Worm (Caenorhabditis elegans): ENCODE measurements around the gene npr-31.

The npr-31 gene

DNA sequence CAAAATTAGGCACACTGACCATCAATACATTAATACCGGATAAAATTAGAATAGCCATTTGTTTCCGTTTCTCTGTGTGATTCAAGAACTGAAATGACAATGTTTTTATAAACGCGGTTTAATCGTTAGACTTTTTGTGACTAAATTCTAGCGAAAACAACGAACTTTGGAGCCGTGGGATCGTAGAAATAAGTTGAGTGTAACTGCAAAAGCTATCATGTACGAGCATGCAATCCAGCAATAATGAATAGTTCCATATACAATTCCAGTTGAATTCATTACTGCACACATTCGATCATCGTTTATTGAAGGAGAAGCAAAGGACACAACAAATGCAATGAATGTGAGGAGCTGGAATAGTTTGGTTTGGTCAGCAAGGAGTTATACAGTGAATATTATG lies 41.7 kb downstream of the npr-31 start:
- TF ChIP-seq syd-9 (tag; optimal IDR thresholded peaks at IDR 0.05), result no peak
- no peak for TF ChIP-seq nfya-1 (tag; optimal IDR thresholded peaks at IDR 0.05)
- no peak for TF ChIP-seq ets-4 (tag; optimal IDR thresholded peaks at IDR 0.05)
- no peak for TF ChIP-seq C38D4.7 (GFP tag; optimal IDR thresholded peaks at IDR 0.05)
- no peak for TF ChIP-seq unc-42 (tag; optimal IDR thresholded peaks at IDR 0.05)
- TF ChIP-seq pqm-1 (tag; optimal IDR thresholded peaks at IDR 0.05), result no peak
- TF ChIP-seq K09A11.1 (tag; optimal IDR thresholded peaks at IDR 0.05; ENCODE audit: insufficient read depth), result no peak
- no peak for TF ChIP-seq ceh-31 (tag; optimal IDR thresholded peaks at IDR 0.05)
- no peak for TF ChIP-seq mec-3 (tag; optimal IDR thresholded peaks at IDR 0.05; ENCODE audit: borderline replicate concordance)
- TF ChIP-seq pag-3 (tag; optimal IDR thresholded peaks at IDR 0.05; ENCODE audit: borderline replicate concordance), result no peak
- TF ChIP-seq fkh-10 (GFP tag; optimal IDR thresholded peaks at IDR 0.05), result no peak
- TF ChIP-seq unc-3 (GFP tag; conservative IDR thresholded peaks at IDR 0.05), result no peak
- no peak for TF ChIP-seq unc-3 (tag; optimal IDR thresholded peaks at IDR 0.05)
- no peak for TF ChIP-seq rnt-1 (tag; optimal IDR thresholded peaks at IDR 0.05)
- TF ChIP-seq ceh-6 (GFP tag; optimal IDR thresholded peaks at IDR 0.05), result no peak
- no peak for TF ChIP-seq hlh-6 (tag; optimal IDR thresholded peaks at IDR 0.05)

DNA sequence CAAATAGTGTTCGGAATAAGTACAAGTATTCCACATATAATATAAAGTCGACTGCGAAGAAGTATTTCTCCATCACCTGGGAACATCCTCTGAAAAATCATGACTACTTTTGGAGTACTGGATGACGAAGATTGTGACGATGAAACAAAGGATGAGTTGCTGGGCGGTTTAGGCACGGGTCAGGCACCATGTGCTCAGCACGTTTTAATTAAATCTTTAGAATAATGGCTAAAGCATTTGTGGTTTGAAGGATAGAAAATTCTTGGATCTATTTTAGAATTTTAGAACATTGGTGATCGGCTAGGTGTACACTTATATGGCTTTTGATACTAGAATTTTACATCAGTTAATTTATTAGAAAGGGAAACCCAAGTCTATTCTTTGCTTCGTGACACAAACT lies 42.7 kb downstream of the npr-31 start, which contains the start of gene C27H5.6:
Gene C27H5.6 (minus strand): TSS at position 101 of the 400 bp plus-strand sequence.
- TF ChIP-seq ceh-18 (tag; optimal IDR thresholded peaks at IDR 0.05) (no peak), K09A11.1 (tag; optimal IDR thresholded peaks at IDR 0.05; ENCODE audit: insufficient read depth) (no peak), C08G9.2 (tag; optimal IDR thresholded peaks at IDR 0.05) (no peak), ceh-31 (tag; optimal IDR thresholded peaks at IDR 0.05) (no peak)

DNA sequence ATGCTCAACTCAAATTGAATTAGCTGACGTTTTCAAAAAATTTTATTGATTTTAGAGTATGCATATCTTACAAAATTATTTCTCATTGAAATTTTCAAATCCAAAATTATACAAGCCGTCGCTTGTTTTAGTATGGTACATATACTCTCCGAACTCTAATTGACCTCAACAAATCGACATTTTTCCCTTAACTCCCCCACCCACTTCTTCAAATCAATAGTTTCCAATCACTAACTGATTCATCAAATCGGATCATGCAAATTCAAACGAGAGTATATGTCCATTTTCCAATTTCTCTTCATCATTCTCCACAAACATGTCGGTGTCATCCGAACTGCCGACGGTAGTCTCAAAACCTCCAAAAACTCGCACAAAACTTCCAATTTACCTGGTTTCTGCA lies 44.7 kb downstream of the npr-31 start, which contains the start of gene E04F6.4:
Gene E04F6.4 (plus strand): TSS at position 301 of the 400 bp plus-strand sequence.
- TF ChIP-seq ceh-34 (tag; optimal IDR thresholded peaks at IDR 0.05) (no peak), ceh-31 (tag; optimal IDR thresholded peaks at IDR 0.05) (no peak), ceh-6 (GFP tag; optimal IDR thresholded peaks at IDR 0.05) (no peak), elt-4 (tag; optimal IDR thresholded peaks at IDR 0.05) (no peak), fkh-6 (tag; optimal IDR thresholded peaks at IDR 0.05) (no peak), pha-4 (tag; optimal IDR thresholded peaks at IDR 0.05) (no peak), sdc-2 (tag; optimal IDR thresholded peaks at IDR 0.05) (no peak), unc-3 (GFP tag; conservative IDR thresholded peaks at IDR 0.05) (no peak), unc-3 (tag; optimal IDR thresholded peaks at IDR 0.05) (no peak), pqm-1 (tag; optimal IDR thresholded peaks at IDR 0.05) (no peak), ahr-1 (tag; optimal IDR thresholded peaks at IDR 0.05) (no peak), pax-1 (tag; optimal IDR thresholded peaks at IDR 0.05) (no peak), K02D7.2 (tag; optimal IDR thresholded peaks at IDR 0.05) (no peak), ceh-22 (tag; optimal IDR thresholded peaks at IDR 0.05) (no peak), hlh-8 (tag; optimal IDR thresholded peaks at IDR 0.05) (no peak), C38D4.7 (GFP tag; optimal IDR thresholded peaks at IDR 0.05) (no peak), ztf-16 (tag; optimal IDR thresholded peaks at IDR 0.05) (no peak), npax-4 (tag; optimal IDR thresholded peaks at IDR 0.05) (no peak), pat-9 (tag; optimal IDR thresholded peaks at IDR 0.05) (no peak), unc-42 (tag; optimal IDR thresholded peaks at IDR 0.05) (no peak), pros-1 (tag; optimal IDR thresholded peaks at IDR 0.05) (no peak)

DNA sequence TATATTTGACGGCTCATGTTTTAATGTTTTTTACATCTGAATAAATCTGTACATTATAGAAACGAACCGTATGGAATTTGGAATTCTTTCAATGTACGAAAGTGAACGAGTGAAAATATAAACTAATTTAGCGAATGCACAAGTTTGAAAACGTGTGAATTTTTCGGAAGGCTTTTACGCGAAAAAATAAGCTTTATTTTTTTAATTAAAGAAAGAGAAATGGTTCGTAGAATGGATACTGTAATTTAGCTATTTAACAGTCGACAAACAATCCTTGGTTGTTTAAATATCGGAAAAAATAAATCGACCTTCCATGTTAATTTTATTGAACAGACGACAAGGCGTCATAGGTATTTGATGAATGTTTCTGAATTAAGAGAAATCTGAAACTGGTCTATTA lies 51.1 kb downstream of the npr-31 start, which contains the start of gene acdh-12:
Gene acdh-12 (minus strand): TSS at position 101 of the 400 bp plus-strand sequence.
- no peak for TF ChIP-seq rnt-1 (tag; optimal IDR thresholded peaks at IDR 0.05)
- TF ChIP-seq pax-1 (tag; optimal IDR thresholded peaks at IDR 0.05), result no peak
- no peak for TF ChIP-seq K02D7.2 (tag; optimal IDR thresholded peaks at IDR 0.05)
- no peak for TF ChIP-seq fkh-10 (GFP tag; optimal IDR thresholded peaks at IDR 0.05)
- no peak for TF ChIP-seq nhr-232 (tag; optimal IDR thresholded peaks at IDR 0.05)
- no peak for TF ChIP-seq hlh-13 (GFP tag; optimal IDR thresholded peaks at IDR 0.05)
- TF ChIP-seq ceh-22 (tag; optimal IDR thresholded peaks at IDR 0.05), result no peak
- no peak for TF ChIP-seq ama-1 (optimal IDR thresholded peaks at IDR 0.05)
- TF ChIP-seq pros-1 (tag; optimal IDR thresholded peaks at IDR 0.05), result no peak
- TF ChIP-seq che-1 (tag; optimal IDR thresholded peaks at IDR 0.05), result no peak
- no peak for TF ChIP-seq pag-3 (tag; optimal IDR thresholded peaks at IDR 0.05; ENCODE audit: borderline replicate concordance)
- no peak for TF ChIP-seq F13H6.1 (tag; optimal IDR thresholded peaks at IDR 0.05)
- no peak for TF ChIP-seq ceh-6 (GFP tag; optimal IDR thresholded peaks at IDR 0.05)

All from whole organism, late embryonic.